Worm (Caenorhabditis elegans) whole organism, mixed stage, embryonic: ENCODE data around the gene hsp-17.

Experiments used
- M03D4.4 ChIP-seq: sonication (generic microtip); optimal IDR thresholded peaks from 2 replicates; lab custom pipeline; 2017; ENCODE audit warnings: mild to moderate bottlenecking, missing genetic modification characterization, missing compliant biosample characterization
- bed-3 ChIP-seq: fragments of 200-800 bp; sonication (Bioruptor generic); optimal IDR thresholded peaks from 3 replicates; lab custom pipeline; 2018; ENCODE audit warnings: mild to moderate bottlenecking, missing genetic modification characterization, moderate library complexity, missing compliant biosample characterization
- blmp-1 ChIP-seq: fragments of 150-350 bp; optimal IDR thresholded peaks from 2 replicates; lab custom pipeline; 2014; ENCODE audit warnings: missing biosample characterization, missing genetic modification characterization
- ceh-39 ChIP-seq: fragments of 150-350 bp; optimal IDR thresholded peaks from 2 replicates; lab custom pipeline; 2014; ENCODE audit warnings: missing biosample characterization, missing genetic modification characterization
- ceh-43 ChIP-seq: fragments of 200-800 bp; sonication (Bioruptor generic); optimal IDR thresholded peaks from 2 replicates; lab custom pipeline; 2018; ENCODE audit warnings: mild to moderate bottlenecking, missing genetic modification characterization, moderate library complexity, missing compliant biosample characterization
- ceh-83 ChIP-seq: fragments of 200-800 bp; sonication (Bioruptor generic); optimal IDR thresholded peaks from 2 replicates; lab custom pipeline; 2018; ENCODE audit warnings: mild to moderate bottlenecking, missing genetic modification characterization, missing compliant biosample characterization
- ces-1 ChIP-seq: fragments of 150-350 bp; optimal IDR thresholded peaks from 2 replicates; lab custom pipeline; 2014; ENCODE audit warnings: missing biosample characterization, missing genetic modification reagents, missing genetic modification characterization
- cnd-1 ChIP-seq: fragments of 200-800 bp; sonication (Bioruptor generic); optimal IDR thresholded peaks from 2 replicates; lab custom pipeline; 2018; ENCODE audit warnings: mild to moderate bottlenecking, missing genetic modification characterization, missing compliant biosample characterization
- drap-1 ChIP-seq: fragments of 200-800 bp; sonication (Bioruptor generic); optimal IDR thresholded peaks from 3 replicates; lab custom pipeline; 2018; ENCODE audit warnings: mild to moderate bottlenecking, missing genetic modification characterization, missing compliant biosample characterization
- elt-1 ChIP-seq: sonication (generic microtip); optimal IDR thresholded peaks from 2 replicates; lab custom pipeline; 2017; ENCODE audit warnings: missing genetic modification characterization, mild to moderate bottlenecking, missing compliant biosample characterization, antibody characterized with exemption, moderate library complexity, borderline replicate concordance; ENCODE audit not compliant: insufficient read depth
- elt-3 ChIP-seq: fragments of 150-350 bp; optimal IDR thresholded peaks from 2 replicates; lab custom pipeline; 2014; ENCODE audit warnings: missing biosample characterization, missing genetic modification characterization
- flh-1 ChIP-seq: fragments of 200-800 bp; sonication (Bioruptor generic); optimal IDR thresholded peaks from 2 replicates; lab custom pipeline; 2018; ENCODE audit warnings: mild to moderate bottlenecking, missing genetic modification characterization, moderate library complexity, missing compliant biosample characterization
- hlh-1 ChIP-seq: fragments of 150-350 bp; optimal IDR thresholded peaks from 2 replicates; lab custom pipeline; 2014; ENCODE audit warnings: missing biosample characterization, missing genetic modification reagents, missing genetic modification characterization
- lin-13 ChIP-seq: fragments of 150-350 bp; optimal IDR thresholded peaks from 2 replicates; lab custom pipeline; 2014; ENCODE audit warnings: missing biosample characterization, missing genetic modification characterization
- lin-32 ChIP-seq: fragments of 200-800 bp; sonication (Bioruptor generic); optimal IDR thresholded peaks from 2 replicates; lab custom pipeline; 2018; ENCODE audit warnings: mild to moderate bottlenecking, missing genetic modification characterization, missing compliant biosample characterization
- lsy-2 ChIP-seq: fragments of 150-350 bp; optimal IDR thresholded peaks from 2 replicates; lab custom pipeline; 2014; ENCODE audit warnings: missing biosample characterization, missing genetic modification characterization
- mab-5 ChIP-seq: fragments of 150-350 bp; optimal IDR thresholded peaks from 2 replicates; lab custom pipeline; 2014; ENCODE audit warnings: missing biosample characterization, missing genetic modification characterization
- mep-1 ChIP-seq: fragments of 150-350 bp; optimal IDR thresholded peaks from 2 replicates; lab custom pipeline; 2017; ENCODE audit warnings: missing biosample characterization, missing genetic modification reagents, missing genetic modification characterization, inconsistent platforms
- mls-2 ChIP-seq: sonication (generic microtip); optimal IDR thresholded peaks from 2 replicates; lab custom pipeline; 2016; ENCODE audit warnings: mild to moderate bottlenecking, missing genetic modification characterization, moderate library complexity, missing compliant biosample characterization
- nhr-12 ChIP-seq: fragments of 150-350 bp; optimal IDR thresholded peaks from 2 replicates; lab custom pipeline; 2014; ENCODE audit warnings: missing biosample characterization, missing genetic modification characterization
- nhr-2 ChIP-seq: fragments of 150-350 bp; optimal IDR thresholded peaks from 2 replicates; lab custom pipeline; 2014; ENCODE audit warnings: missing biosample characterization, missing genetic modification characterization
- nhr-237 ChIP-seq: fragments of 150-350 bp; optimal IDR thresholded peaks from 2 replicates; lab custom pipeline; 2014; ENCODE audit warnings: missing biosample characterization, missing genetic modification characterization
- nhr-28 ChIP-seq: fragments of 150-350 bp; optimal IDR thresholded peaks from 2 replicates; lab custom pipeline; 2014; ENCODE audit warnings: missing biosample characterization, missing genetic modification characterization
- nhr-76 ChIP-seq: sonication (generic microtip); optimal IDR thresholded peaks from 2 replicates; lab custom pipeline; 2017; ENCODE audit warnings: missing biosample characterization, missing genetic modification characterization
- pha-4 ChIP-seq: fragments of 150-350 bp; optimal IDR thresholded peaks from 2 replicates; lab custom pipeline; 2018; ENCODE audit warnings: missing biosample characterization, missing genetic modification reagents, missing genetic modification characterization
- sem-2 ChIP-seq: fragments of 200-800 bp; sonication (Bioruptor generic); optimal IDR thresholded peaks from 2 replicates; lab custom pipeline; 2018; ENCODE audit warnings: mild to moderate bottlenecking, missing genetic modification characterization, missing compliant biosample characterization
- snpc-4 ChIP-seq: fragments of 150-350 bp; optimal IDR thresholded peaks from 2 replicates; lab custom pipeline; 2014; ENCODE audit warnings: missing biosample characterization, missing genetic modification characterization
- sptf-1 ChIP-seq: sonication (generic microtip); optimal IDR thresholded peaks from 2 replicates; lab custom pipeline; 2017; ENCODE audit warnings: mild to moderate bottlenecking, missing genetic modification characterization, moderate library complexity, missing compliant biosample characterization
- tbx-8 ChIP-seq: fragments of 200-800 bp; sonication (Bioruptor generic); optimal IDR thresholded peaks from 2 replicates; lab custom pipeline; 2018; ENCODE audit warnings: mild to moderate bottlenecking, missing genetic modification characterization, moderate library complexity, missing compliant biosample characterization
- unc-120 ChIP-seq: sonication (generic microtip); optimal IDR thresholded peaks from 2 replicates; lab custom pipeline; 2017; ENCODE audit warnings: missing genetic modification characterization, missing compliant biosample characterization; ENCODE audit not compliant: poor library complexity, severe bottlenecking
- unc-39 ChIP-seq: fragments of 150-350 bp; optimal IDR thresholded peaks from 2 replicates; lab custom pipeline; 2014; ENCODE audit warnings: missing biosample characterization, missing genetic modification characterization
- unc-62 ChIP-seq: fragments of 150-350 bp; optimal IDR thresholded peaks from 2 replicates; lab custom pipeline; 2014; ENCODE audit warnings: missing biosample characterization, missing genetic modification reagents, missing genetic modification characterization
- zip-8 ChIP-seq: fragments of 150-350 bp; optimal IDR thresholded peaks from 2 replicates; lab custom pipeline; 2014; ENCODE audit warnings: missing biosample characterization, missing genetic modification characterization
- ztf-11 ChIP-seq: fragments of 150-350 bp; optimal IDR thresholded peaks from 2 replicates; lab custom pipeline; 2014; ENCODE audit warnings: missing biosample characterization, missing genetic modification characterization

hsp-17 gene

DNA sequence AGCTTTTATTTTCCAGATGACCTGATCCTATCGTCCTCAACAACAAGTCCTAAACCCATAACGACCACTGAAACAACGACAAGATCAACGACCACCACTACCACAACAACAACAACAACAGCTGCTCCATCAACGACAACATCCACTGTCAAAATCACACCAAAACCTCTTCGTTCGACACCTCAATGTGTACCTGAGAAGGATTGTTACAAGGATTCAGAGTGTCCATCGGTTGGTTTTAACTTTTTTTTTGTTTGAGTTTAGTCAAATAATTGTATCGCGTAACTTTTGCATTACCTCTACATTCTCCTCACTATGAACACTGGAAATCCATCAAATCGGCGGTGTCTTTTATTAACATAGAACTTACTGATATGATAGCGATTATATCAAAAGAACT is 5.7 kb downstream of the hsp-17 start:
- TF ChIP-seq nhr-2 (tag; lab: Kevin White, UChicago) (no peak), snpc-4 (tag; lab: Kevin White, UChicago) (no peak), elt-1 (no peak), unc-120 (tag; lab: Kevin White, UChicago) (no peak), mep-1 (tag; lab: Kevin White, UChicago) (no peak), ceh-43 (GFP tag; lab: Kevin White, UChicago) (no peak), ztf-11 (no peak), nhr-237 (tag; lab: Kevin White, UChicago) (no peak), mls-2 (tag; lab: Kevin White, UChicago) (no peak), sptf-1 (no peak), unc-39 (no peak), flh-1 (GFP tag; lab: Kevin White, UChicago) (no peak), ceh-39 (tag; lab: Kevin White, UChicago) (no peak), bed-3 (GFP tag; lab: Kevin White, UChicago) (no peak), drap-1 (GFP tag; lab: Kevin White, UChicago) (no peak), tbx-8 (GFP tag; lab: Kevin White, UChicago) (no peak), blmp-1 (tag; lab: Kevin White, UChicago) (no peak), nhr-76 (tag; lab: Kevin White, UChicago) (no peak), nhr-28 (tag; lab: Kevin White, UChicago) (no peak), sem-2 (no peak)
- TF ChIP-seq, all 35 proteins: peak for 0

ce11 chrV:8379206-8379605 is 6.5 kb downstream of the hsp-17 start, which contains the start of gene F52E1.5:
Gene F52E1.5, plus strand, starts transcription at chrV:8379506.
- TF ChIP-seq bed-3 (GFP tag; lab: Kevin White, UChicago) (no peak), nhr-12 (no peak), unc-120 (tag; lab: Kevin White, UChicago) (no peak), ceh-83 (GFP tag; lab: Kevin White, UChicago) (no peak), ceh-43 (GFP tag; lab: Kevin White, UChicago) (no peak), unc-39 (no peak), hlh-1 (no peak), mep-1 (tag; lab: Kevin White, UChicago) (no peak), blmp-1 (tag; lab: Kevin White, UChicago) (no peak), mab-5 (no peak), nhr-2 (tag; lab: Kevin White, UChicago) (no peak), nhr-28 (tag; lab: Kevin White, UChicago) (no peak), M03D4.4 (no peak), snpc-4 (tag; lab: Kevin White, UChicago) (no peak), ces-1 (no peak), flh-1 (GFP tag; lab: Kevin White, UChicago) (no peak), ztf-11 (no peak), lin-32 (GFP tag; lab: Kevin White, UChicago) (no peak)

ce11 chrV:8375849-8376248 is 9.9 kb downstream of the hsp-17 start, which contains the start of gene F38E1.3:
Gene F38E1.3, plus strand, starts transcription at chrV:8376149.
- no peak for TF ChIP-seq nhr-28 (tag; lab: Kevin White, UChicago)
- no peak for TF ChIP-seq lin-32 (GFP tag; lab: Kevin White, UChicago)
- no peak for TF ChIP-seq mep-1 (tag; lab: Kevin White, UChicago)
- TF ChIP-seq unc-62 (GFP tag; lab: Kevin White, UChicago), result no peak
- TF ChIP-seq ceh-43 (GFP tag; lab: Kevin White, UChicago), result no peak
- no peak for TF ChIP-seq elt-3 (tag; lab: Kevin White, UChicago)
- TF ChIP-seq snpc-4 (tag; lab: Kevin White, UChicago), result no peak
- no peak for TF ChIP-seq flh-1 (GFP tag; lab: Kevin White, UChicago)
- TF ChIP-seq sem-2, result no peak
- no peak for TF ChIP-seq ces-1
- no peak for TF ChIP-seq unc-120 (tag; lab: Kevin White, UChicago)
- no peak for TF ChIP-seq tbx-8 (GFP tag; lab: Kevin White, UChicago)
- TF ChIP-seq, all 35 proteins: peak for 0

DNA sequence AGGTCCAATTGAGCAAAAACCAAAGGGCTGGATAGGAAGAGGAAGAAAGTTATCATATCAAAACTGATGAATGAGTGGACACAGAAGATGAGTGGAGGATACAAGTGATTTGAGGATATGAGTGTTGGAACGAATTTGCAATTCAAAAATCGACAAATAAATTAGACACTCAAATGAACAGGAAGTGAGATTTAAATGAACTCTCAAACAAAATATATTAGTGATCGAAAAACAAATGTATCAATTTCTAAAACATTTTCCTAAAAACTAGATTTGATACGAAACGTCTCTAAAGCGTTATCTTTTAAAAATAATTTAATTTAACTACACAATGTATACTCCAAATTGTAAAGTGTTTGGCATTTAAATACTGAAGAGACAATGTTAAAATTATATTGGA is 10.3 kb downstream of the hsp-17 start, which contains the start of gene F38E1.10:
Gene F38E1.10 (minus strand): TSS at position 101 of the 400 bp plus-strand sequence.
- TF ChIP-seq unc-120 (tag; lab: Kevin White, UChicago) (no peak), ceh-39 (tag; lab: Kevin White, UChicago) (no peak), ces-1 (no peak), nhr-237 (tag; lab: Kevin White, UChicago) (no peak), snpc-4 (tag; lab: Kevin White, UChicago) (no peak), drap-1 (GFP tag; lab: Kevin White, UChicago) (no peak), elt-3 (tag; lab: Kevin White, UChicago) (no peak), ztf-11 (no peak), lsy-2 (tag; lab: Kevin White, UChicago) (no peak), sptf-1 (no peak), zip-8 (tag; lab: Kevin White, UChicago) (no peak), M03D4.4 (no peak), lin-13 (tag; lab: Kevin White, UChicago) (no peak), hlh-1 (no peak), pha-4 (no peak), cnd-1 (tag; lab: Kevin White, UChicago) (no peak), nhr-12 (no peak), nhr-76 (tag; lab: Kevin White, UChicago) (no peak), lin-32 (GFP tag; lab: Kevin White, UChicago) (no peak), mab-5 (no peak)
